Worm (Caenorhabditis elegans): ENCODE measurements around the gene pas-6.

ce11 chrV:5628014-5628413, 43.9 kb upstream of the pas-6 start:
- TF ChIP-seq elt-3 (tag; optimal IDR thresholded peaks at IDR 0.05) (no peak), lin-15B (tag; optimal IDR thresholded peaks at IDR 0.05) (no peak), zag-1 (tag; optimal IDR thresholded peaks at IDR 0.05) (no peak), isw-1 (GFP tag; IDR thresholded peaks at IDR 0.05) (no peak), unc-62 (GFP tag; optimal IDR thresholded peaks at IDR 0.05) (no peak), dpl-1 (GFP tag; optimal IDR thresholded peaks at IDR 0.05) (no peak), lin-39 (tag; optimal IDR thresholded peaks at IDR 0.05) (no peak), aly-2 (tag; optimal IDR thresholded peaks at IDR 0.05) (no peak), nhr-237 (tag; optimal IDR thresholded peaks at IDR 0.05) (no peak), alr-1 (tag; optimal IDR thresholded peaks at IDR 0.05; ENCODE audit: borderline replicate concordance) (no peak)
